Fruit fly (Drosophila melanogaster): ENCODE measurements around the gene CG11444.

Gene CG11444

dm6 chrX:4529909-4530308 lies 24.3 kb downstream of the CG11444 start, which contains the start of gene CG3556 (continued):
- TF ChIP-seq lbe (GFP tag; optimal IDR thresholded peaks at IDR 0.05) = no peak
- no peak for TF ChIP-seq tap (tag; optimal IDR thresholded peaks at IDR 0.05)
- TF ChIP-seq Bgb (GFP tag; IDR thresholded peaks at IDR 0.05; ENCODE audit: partially characterized antibody) = peak; percentile 78
- TF ChIP-seq CG10209 (GFP tag; optimal IDR thresholded peaks at IDR 0.05) = peak; percentile 23
- TF ChIP-seq Med (GFP tag) = no peak
- TF ChIP-seq CG12744 (GFP tag; optimal IDR thresholded peaks at IDR 0.05) = no peak
- TF ChIP-seq CrebB (tag; optimal IDR thresholded peaks at IDR 0.05) = no peak
- TF ChIP-seq lov (optimal IDR thresholded peaks at IDR 0.05) = no peak
- peak; percentile 83; the same call in 2 of the 3 replicates for TF ChIP-seq lov (GFP tag; IDR thresholded peaks at IDR 0.05)
- TF ChIP-seq CG10267 (tag; optimal IDR thresholded peaks at IDR 0.05) = peak; percentile 50
- TF ChIP-seq CG34422 (GFP tag; IDR thresholded peaks at IDR 0.05) = peak; percentile 30; the same call in 1 of the 3 replicates
- no peak for TF ChIP-seq CG30431 (GFP tag; optimal IDR thresholded peaks at IDR 0.05)
- no peak for TF ChIP-seq cad (GFP tag; optimal IDR thresholded peaks at IDR 0.05)
- TF ChIP-seq CG11398 (GFP tag; optimal IDR thresholded peaks at IDR 0.05) = no peak
- peak; percentile 11 for TF ChIP-seq Mad (GFP tag; optimal IDR thresholded peaks at IDR 0.05)
- TF ChIP-seq CG3847 (GFP tag; IDR thresholded peaks at IDR 0.05) = peak; percentile 60
- TF ChIP-seq bsh (GFP tag; optimal IDR thresholded peaks at IDR 0.05) = peak in 1 of 2 experiments; percentile 36
- no peak for TF ChIP-seq CG18599 (GFP tag; optimal IDR thresholded peaks at IDR 0.05)
- no peak for TF ChIP-seq CG12071 (GFP tag; optimal IDR thresholded peaks at IDR 0.05)
- no peak for TF ChIP-seq ATbp (GFP tag; optimal IDR thresholded peaks at IDR 0.05)
- TF ChIP-seq sima (GFP tag; optimal IDR thresholded peaks at IDR 0.05) = no peak
- no peak for TF ChIP-seq CG18262 (tag; optimal IDR thresholded peaks at IDR 0.05)
- TF ChIP-seq gcm2 (GFP tag; optimal IDR thresholded peaks at IDR 0.05) = no peak
- peak; percentile 47; the same call in 1 of the 2 replicates for TF ChIP-seq ttk (GFP tag; IDR thresholded peaks at IDR 0.05)
- TF ChIP-seq CG7372 (GFP tag; IDR thresholded peaks at IDR 0.05) = peak; percentile 15; the same call in 1 of the 2 replicates
- TF ChIP-seq CG8924 (tag; optimal IDR thresholded peaks at IDR 0.05) = no peak
- peak; percentile 71 for TF ChIP-seq slbo (GFP tag; IDR thresholded peaks at IDR 0.05)
- TF ChIP-seq CG15011 (GFP tag; optimal IDR thresholded peaks at IDR 0.05) = no peak
- TF ChIP-seq Drgx (GFP tag; IDR thresholded peaks at IDR 0.05) = no peak
- TF ChIP-seq sna (GFP tag; IDR thresholded peaks at IDR 0.05; ENCODE audit: partially characterized antibody) = peak; percentile 32; the same call in 1 of the 2 replicates
- peak; percentile 50 for TF ChIP-seq p53 (GFP tag; optimal IDR thresholded peaks at IDR 0.05)
- peak; percentile 23 for TF ChIP-seq fu2 (GFP tag; optimal IDR thresholded peaks at IDR 0.05)
- TF ChIP-seq CG42726 (GFP tag; IDR thresholded peaks at IDR 0.05; ENCODE audit: partially characterized antibody) = peak; percentile 35; the same call in 1 of the 2 replicates
- TF ChIP-seq kni (GFP tag; optimal IDR thresholded peaks at IDR 0.05) = no peak
- no peak for TF ChIP-seq CG7556 (GFP tag; optimal IDR thresholded peaks at IDR 0.05)
- peak; percentile 34 for TF ChIP-seq CG3407 (GFP tag; optimal IDR thresholded peaks at IDR 0.05)
- no peak for TF ChIP-seq CG6654 (GFP tag; optimal IDR thresholded peaks at IDR 0.05)
- TF ChIP-seq zen2 (GFP tag; IDR thresholded peaks at IDR 0.05; ENCODE audit: partially characterized antibody) = peak; percentile 62; the same call in 2 of the 3 replicates
- peak; percentile 47 for TF ChIP-seq CG13424 (tag; optimal IDR thresholded peaks at IDR 0.05)
- peak; percentile 74; the same call in 1 of the 2 replicates for TF ChIP-seq chm (GFP tag; IDR thresholded peaks at IDR 0.05)
- TF ChIP-seq CG10565 (GFP tag; optimal IDR thresholded peaks at IDR 0.05) = no peak
- TF ChIP-seq Abd-B (GFP tag; optimal IDR thresholded peaks at IDR 0.05) = no peak
- no peak for TF ChIP-seq Hr39 (optimal IDR thresholded peaks at IDR 0.05)
- TF ChIP-seq Dref (GFP tag; IDR thresholded peaks at IDR 0.05) = peak; percentile 93
- TF ChIP-seq bab2 (GFP tag; optimal IDR thresholded peaks at IDR 0.05) = no peak
- TF ChIP-seq crc (GFP tag; optimal IDR thresholded peaks at IDR 0.05) = no peak
- peak; percentile 4 for TF ChIP-seq CG12155 (GFP tag; optimal IDR thresholded peaks at IDR 0.05)
- TF ChIP-seq sob (GFP tag; IDR thresholded peaks at IDR 0.05) = peak; percentile 75
- peak; percentile 38; the same call in 1 of the 2 replicates for TF ChIP-seq inv (GFP tag; IDR thresholded peaks at IDR 0.05; ENCODE audit: partially characterized antibody)
- TF ChIP-seq Poxn (GFP tag; IDR thresholded peaks at IDR 0.05) = no peak
- no peak for TF ChIP-seq cg (GFP tag; optimal IDR thresholded peaks at IDR 0.05)

All from whole organism, embryonic.